Fruit fly (Drosophila melanogaster): Measurements from ENCODE around the gene pira.

The pira gene

dm6 chrX:12755600-12756373, 7.6 kb downstream of the pira start (continued):
- peak in 1 of 2 experiments; percentile 50 for TF ChIP-seq ss (GFP tag; optimal IDR thresholded peaks at IDR 0.05)
- peak; percentile 82 for TF ChIP-seq topi (GFP tag; optimal IDR thresholded peaks at IDR 0.05)
- TF ChIP-seq CG31627 (GFP tag; optimal IDR thresholded peaks at IDR 0.05), result peak; percentile 88
- TF ChIP-seq CG11294 (GFP tag; IDR thresholded peaks at IDR 0.05), result peak; percentile 80
- peak; percentile 66 for TF ChIP-seq spab (GFP tag; optimal IDR thresholded peaks at IDR 0.05)
- peak; percentile 73 for TF ChIP-seq Hr4 (GFP tag; optimal IDR thresholded peaks at IDR 0.05)
- peak; percentile 86 for TF ChIP-seq Hr39 (GFP tag; optimal IDR thresholded peaks at IDR 0.05)
- TF ChIP-seq fkh (GFP tag; optimal IDR thresholded peaks at IDR 0.05), result peak; percentile 17
- TF ChIP-seq vri (GFP tag; optimal IDR thresholded peaks at IDR 0.05), result no peak

dm6 chrX:12755017-12755563, 8.3 kb downstream of the pira start:
- TF ChIP-seq CG16779 (tag; optimal IDR thresholded peaks at IDR 0.05) (peak; percentile 75), fd85E (GFP tag; optimal IDR thresholded peaks at IDR 0.05) (peak; percentile 34), CG10669 (GFP tag; optimal IDR thresholded peaks at IDR 0.05) (peak; percentile 94), topi (GFP tag; optimal IDR thresholded peaks at IDR 0.05) (peak; percentile 94), Met (GFP tag; optimal IDR thresholded peaks at IDR 0.05) (peak; percentile 96), dac (GFP tag; optimal IDR thresholded peaks at IDR 0.05) (peak; percentile 71), Eip78C (GFP tag) (peak; percentile 95), dsx (GFP tag; optimal IDR thresholded peaks at IDR 0.05; ENCODE audit: poor library complexity, severe bottlenecking) (peak; percentile 84), Eip93F (GFP tag; optimal IDR thresholded peaks at IDR 0.05) (peak; percentile 88), Lpt (GFP tag; optimal IDR thresholded peaks at IDR 0.05) (peak; percentile 58), lz (GFP tag; optimal IDR thresholded peaks at IDR 0.05) (peak; percentile 94), Hr38 (GFP tag; optimal IDR thresholded peaks at IDR 0.05) (no peak), Sox14 (GFP tag; optimal IDR thresholded peaks at IDR 0.05) (peak; percentile 80), ss (GFP tag; optimal IDR thresholded peaks at IDR 0.05) (peak; percentile 84 to 89), Gug (GFP tag; IDR thresholded peaks at IDR 0.05) (peak; percentile 89), net (GFP tag; optimal IDR thresholded peaks at IDR 0.05) (peak; percentile 83), CG32006 (GFP tag; optimal IDR thresholded peaks at IDR 0.05) (peak; percentile 87), salr (GFP tag; optimal IDR thresholded peaks at IDR 0.05) (peak; percentile 64 to 71), Ets21C (GFP tag; optimal IDR thresholded peaks at IDR 0.05) (peak; percentile 87), acj6 (GFP tag; optimal IDR thresholded peaks at IDR 0.05) (peak; percentile 86), CG6792 (GFP tag; optimal IDR thresholded peaks at IDR 0.05) (peak; percentile 90), CG8319 (GFP tag; optimal IDR thresholded peaks at IDR 0.05) (peak; percentile 85), CG15336 (GFP tag; IDR thresholded peaks at IDR 0.05) (peak; percentile 91), CG11294 (GFP tag; IDR thresholded peaks at IDR 0.05) (peak; percentile 85), fd59A (GFP tag; optimal IDR thresholded peaks at IDR 0.05) (peak; percentile 79), achi (GFP tag; optimal IDR thresholded peaks at IDR 0.05) (peak; percentile 84), cyc (GFP tag; optimal IDR thresholded peaks at IDR 0.05) (peak; percentile 91), CG31627 (GFP tag; optimal IDR thresholded peaks at IDR 0.05) (peak; percentile 92), CG4318 (GFP tag; optimal IDR thresholded peaks at IDR 0.05) (peak; percentile 73), CG1621 (tag; optimal IDR thresholded peaks at IDR 0.05) (peak; percentile 81), CG11762 (GFP tag; optimal IDR thresholded peaks at IDR 0.05; ENCODE audit: insufficient read depth) (peak; percentile 63), Smox (GFP tag; optimal IDR thresholded peaks at IDR 0.05) (peak; percentile 90), CG8632 (GFP tag; optimal IDR thresholded peaks at IDR 0.05) (peak; percentile 90), CG9139 (GFP tag; optimal IDR thresholded peaks at IDR 0.05) (peak; percentile 82), CG10631 (GFP tag; optimal IDR thresholded peaks at IDR 0.05) (peak; percentile 90), CG3032 (tag; optimal IDR thresholded peaks at IDR 0.05) (peak; percentile 87), CG6163 (GFP tag; IDR thresholded peaks at IDR 0.05) (peak; percentile 91), CG3919 (GFP tag; optimal IDR thresholded peaks at IDR 0.05) (peak; percentile 89), Sox102F (GFP tag; optimal IDR thresholded peaks at IDR 0.05) (peak; percentile 90), CG11902 (GFP tag; optimal IDR thresholded peaks at IDR 0.05) (peak; percentile 76), CG8119 (GFP tag; IDR thresholded peaks at IDR 0.05) (peak; percentile 94), Eip75B (GFP tag; optimal IDR thresholded peaks at IDR 0.05) (peak; percentile 93), vri (GFP tag; optimal IDR thresholded peaks at IDR 0.05) (peak; percentile 83)

Data from whole organism, prepupa.